Fruit fly (Drosophila melanogaster): ENCODE results near the gene att-ORFB.

att-ORFB gene

dm6 chr3R:20556281-20557113 lies 2.3 kb upstream of the att-ORFB start (continued):
- TF ChIP-seq Hr39 (GFP tag; optimal IDR thresholded peaks at IDR 0.05), result peak; percentile 74
- peak; percentile 63 for TF ChIP-seq Sox15 (GFP tag; optimal IDR thresholded peaks at IDR 0.05)
- TF ChIP-seq salr (GFP tag; optimal IDR thresholded peaks at IDR 0.05), result peak in 1 of 2 experiments; percentile 65
- peak; percentile 88 for TF ChIP-seq CG6808 (GFP tag; optimal IDR thresholded peaks at IDR 0.05)
- peak; percentile 64 for TF ChIP-seq CG10669 (GFP tag; optimal IDR thresholded peaks at IDR 0.05)
- TF ChIP-seq CG1621 (tag; optimal IDR thresholded peaks at IDR 0.05), result peak; percentile 53
- peak; percentile 50 for TF ChIP-seq CG11902 (GFP tag; optimal IDR thresholded peaks at IDR 0.05)
- peak; percentile 51 for TF ChIP-seq Ets21C (GFP tag; optimal IDR thresholded peaks at IDR 0.05)
- TF ChIP-seq Met (GFP tag; optimal IDR thresholded peaks at IDR 0.05), result peak; percentile 75
- peak; percentile 65 for TF ChIP-seq lz (GFP tag; optimal IDR thresholded peaks at IDR 0.05)
- no peak for TF ChIP-seq Hr38 (GFP tag; optimal IDR thresholded peaks at IDR 0.05)
- peak; percentile 72 for TF ChIP-seq esn (GFP tag; optimal IDR thresholded peaks at IDR 0.05)
- TF ChIP-seq Hr4 (GFP tag; optimal IDR thresholded peaks at IDR 0.05), result peak; percentile 84
- TF ChIP-seq CG6163 (GFP tag; IDR thresholded peaks at IDR 0.05), result peak; percentile 81
- peak; percentile 54 for TF ChIP-seq net (GFP tag; optimal IDR thresholded peaks at IDR 0.05)
- no peak for TF ChIP-seq vri (GFP tag; optimal IDR thresholded peaks at IDR 0.05)
- peak; percentile 93 for TF ChIP-seq CG9139 (GFP tag; optimal IDR thresholded peaks at IDR 0.05)
- TF ChIP-seq achi (GFP tag; optimal IDR thresholded peaks at IDR 0.05), result peak; percentile 81

- TF ChIP-seq CG8119 (GFP tag; IDR thresholded peaks at IDR 0.05) (peak; percentile 29; the same call in 1 of the 3 replicates), Hr39 (GFP tag; optimal IDR thresholded peaks at IDR 0.05) (no peak), eg (GFP tag; IDR thresholded peaks at IDR 0.05) (no peak), Gug (GFP tag; IDR thresholded peaks at IDR 0.05) (no peak), CG6163 (GFP tag; IDR thresholded peaks at IDR 0.05) (peak; percentile 24; the same call in 1 of the 3 replicates), lz (GFP tag; optimal IDR thresholded peaks at IDR 0.05) (no peak), fkh (GFP tag; optimal IDR thresholded peaks at IDR 0.05) (peak; percentile 95), Lpt (GFP tag; optimal IDR thresholded peaks at IDR 0.05) (no peak), CG32006 (GFP tag; optimal IDR thresholded peaks at IDR 0.05) (no peak), Eip93F (GFP tag; optimal IDR thresholded peaks at IDR 0.05) (peak; percentile 38), CG6276 (GFP tag; optimal IDR thresholded peaks at IDR 0.05) (no peak), Met (GFP tag; optimal IDR thresholded peaks at IDR 0.05) (no peak), CG8632 (GFP tag; optimal IDR thresholded peaks at IDR 0.05) (no peak)
Observed at dm6 chr3R:20555720-20556280, 1.6 kb upstream of the att-ORFB start.

dm6 chr3R:20555023-20555422 lies 823 bp upstream of the att-ORFB start:
- no peak for TF ChIP-seq CG1621 (tag; optimal IDR thresholded peaks at IDR 0.05)
- TF ChIP-seq ss (GFP tag; optimal IDR thresholded peaks at IDR 0.05), result peak in 1 of 2 experiments; percentile 43
- TF ChIP-seq CG4318 (GFP tag; optimal IDR thresholded peaks at IDR 0.05), result no peak
- peak; percentile 33 for TF ChIP-seq Met (GFP tag; optimal IDR thresholded peaks at IDR 0.05)
- peak; percentile 66 for TF ChIP-seq Eip78C (GFP tag)
- TF ChIP-seq Sox14 (GFP tag; optimal IDR thresholded peaks at IDR 0.05), result no peak
- TF ChIP-seq eg (GFP tag; IDR thresholded peaks at IDR 0.05), result peak; percentile 61; the same call in 2 of the 3 replicates
- peak; percentile 49; the same call in 1 of the 2 replicates for TF ChIP-seq CG11294 (GFP tag; IDR thresholded peaks at IDR 0.05)
- peak; percentile 35 for TF ChIP-seq CG6276 (GFP tag; optimal IDR thresholded peaks at IDR 0.05)
- TF ChIP-seq svp (GFP tag), result peak; percentile 74
- peak; percentile 35 for TF ChIP-seq fkh (GFP tag; optimal IDR thresholded peaks at IDR 0.05)
- peak; percentile 62; the same call in 1 of the 3 replicates for TF ChIP-seq CG6163 (GFP tag; IDR thresholded peaks at IDR 0.05)

dm6 chr3R:20552093-20552492 lies 2.1 kb downstream of the att-ORFB start, which contains the start of gene Stat92E:
TSS of gene Stat92E (minus strand) at chr3R:20552311.
- no peak for TF ChIP-seq Gug (GFP tag; IDR thresholded peaks at IDR 0.05)
- TF ChIP-seq topi (GFP tag; optimal IDR thresholded peaks at IDR 0.05), result no peak
- no peak for TF ChIP-seq Eip78C (GFP tag)

Data from whole organism, prepupa.